Worm (Caenorhabditis elegans): ENCODE results near the gene rpb-8.

DNA sequence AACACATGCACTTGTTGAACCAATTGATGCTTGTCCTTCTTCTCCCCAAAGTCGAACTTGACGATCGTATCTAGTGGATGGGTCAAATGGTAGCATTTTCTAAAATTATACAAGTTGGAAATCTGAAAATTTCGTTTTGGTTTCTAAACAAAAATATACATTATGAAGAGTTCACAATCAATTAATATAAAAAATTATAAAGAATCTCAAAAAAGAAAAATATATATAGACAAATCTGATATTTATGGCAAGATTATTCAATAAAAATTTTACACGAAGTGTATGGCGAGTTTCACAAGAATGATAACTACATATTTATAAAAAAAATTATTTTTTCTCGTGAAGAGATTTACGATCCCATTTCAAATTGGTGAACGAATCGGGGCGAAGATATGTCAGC lies 2.4 kb upstream of the rpb-8 start, which contains the start of gene ula-1:
- TF ChIP-seq ztf-23 (GFP tag; IDR thresholded peaks at IDR 0.05) (no peak), T22C8.4 (GFP tag; IDR thresholded peaks at IDR 0.05) (no peak), tab-1 (GFP tag; IDR thresholded peaks at IDR 0.05) (no peak), klf-2 (GFP tag; conservative IDR thresholded peaks at IDR 0.05) (no peak), ztf-29 (GFP tag; IDR thresholded peaks at IDR 0.05) (no peak), ref-1 (GFP tag; conservative IDR thresholded peaks at IDR 0.05) (no peak), flt-1 (GFP tag; IDR thresholded peaks at IDR 0.05) (no peak), cog-1 (tag; optimal IDR thresholded peaks at IDR 0.05) (no peak), med-1 (GFP tag; optimal IDR thresholded peaks at IDR 0.05; ENCODE audit: insufficient read depth) (no peak)
